Fruit fly (Drosophila melanogaster) whole organism, embryonic: ENCODE measurements around the gene Nrd1.

Experiments used
- Ada2b ChIP-seq: fragments of 200-800 bp; sonication (Bioruptor generic); IDR thresholded peaks from 2 replicates; pipeline ENCODE4 v1.3.6; 2022; ENCODE audit warnings: missing biosample characterization, missing genetic modification characterization
- Atf3 ChIP-seq: fragments of 200-800 bp; sonication (Bioruptor generic); optimal IDR thresholded peaks from 3 replicates; lab custom pipeline; 2016; ENCODE audit warnings: missing biosample characterization, missing genetic modification characterization
- Awh ChIP-seq: fragments of 200-800 bp; sonication (Bioruptor generic); IDR thresholded peaks from 2 replicates; pipeline ENCODE4, ENCODE4 v1.3.6; 2022; ENCODE audit warnings: missing biosample characterization, missing genetic modification characterization
- CG10147 ChIP-seq: fragments of 200-800 bp; sonication (Bioruptor generic); optimal IDR thresholded peaks from 2 replicates; lab custom pipeline; 2019; ENCODE audit warnings: missing biosample characterization, mild to moderate bottlenecking, missing genetic modification characterization, moderate library complexity
- CG12104 ChIP-seq: fragments of 200-800 bp; sonication (Bioruptor generic); optimal IDR thresholded peaks from 3 replicates; lab custom pipeline; 2016; ENCODE audit warnings: missing biosample characterization, missing genetic modification characterization
- CG13424 ChIP-seq: fragments of 200-800 bp; sonication (Bioruptor generic); optimal IDR thresholded peaks from 2 replicates; lab custom pipeline; 2019; ENCODE audit warnings: missing biosample characterization, mild to moderate bottlenecking, missing genetic modification characterization, moderate library complexity
- CG14441 ChIP-seq: fragments of 200-800 bp; sonication (Bioruptor generic); IDR thresholded peaks from 2 replicates; pipeline ENCODE4 v1.3.6; 2022; ENCODE audit warnings: missing biosample characterization, missing genetic modification characterization
- CG14860 ChIP-seq: fragments of 200-800 bp; sonication (Bioruptor generic); IDR thresholded peaks from 3 replicates; pipeline ENCODE4 v1.3.6; 2022; ENCODE audit warnings: missing biosample characterization, missing genetic modification characterization; ENCODE audit not compliant: partially characterized antibody
- CG15269 ChIP-seq: fragments of 200-800 bp; sonication (Bioruptor generic); optimal IDR thresholded peaks from 2 replicates; lab custom pipeline; 2018; ENCODE audit warnings: missing biosample characterization, mild to moderate bottlenecking, missing genetic modification characterization, moderate library complexity
- CG1647 ChIP-seq: fragments of 200-800 bp; sonication (Bioruptor generic); optimal IDR thresholded peaks from 3 replicates; lab custom pipeline; 2016; ENCODE audit warnings: missing biosample characterization, missing genetic modification characterization
- CG16779 ChIP-seq: fragments of 200-800 bp; sonication (Bioruptor generic); IDR thresholded peaks from 2 replicates; pipeline ENCODE4 v1.3.6; 2022; ENCODE audit warnings: missing biosample characterization, missing genetic modification characterization
- CG17568 ChIP-seq: fragments of 200-800 bp; sonication (Bioruptor generic); optimal IDR thresholded peaks from 2 replicates; lab custom pipeline; 2018; ENCODE audit warnings: missing biosample characterization, mild to moderate bottlenecking, missing genetic modification characterization, moderate library complexity
- CG17802 ChIP-seq: fragments of 200-800 bp; sonication (Bioruptor generic); optimal IDR thresholded peaks from 2 replicates; lab custom pipeline; 2018; ENCODE audit warnings: missing biosample characterization, mild to moderate bottlenecking, missing genetic modification characterization, moderate library complexity
- CG1832 ChIP-seq: fragments of 200-800 bp; sonication (Bioruptor generic); optimal IDR thresholded peaks from 2 replicates; lab custom pipeline; 2017; ENCODE audit warnings: missing biosample characterization, mild to moderate bottlenecking, missing genetic modification characterization, inconsistent platforms
- CG30020 ChIP-seq: fragments of 200-800 bp; optimal IDR thresholded peaks from 2 replicates; lab custom pipeline; 2019; ENCODE audit warnings: missing biosample characterization, mild to moderate bottlenecking, missing genetic modification characterization, moderate library complexity
- CG3281 ChIP-seq: fragments of 200-800 bp; sonication (Bioruptor generic); optimal IDR thresholded peaks from 3 replicates; lab custom pipeline; 2017; ENCODE audit warnings: missing biosample characterization, mild to moderate bottlenecking, missing genetic modification characterization
- CG3726 ChIP-seq: fragments of 200-800 bp; sonication (Bioruptor generic); IDR thresholded peaks from 3 replicates; pipeline ENCODE4, ENCODE4 v1.3.6; 2022; ENCODE audit warnings: missing biosample characterization, missing genetic modification characterization
- CG3995 ChIP-seq: fragments of 200-800 bp; sonication (Bioruptor generic); optimal IDR thresholded peaks from 3 replicates; lab custom pipeline; 2016; ENCODE audit warnings: missing biosample characterization, missing genetic modification characterization
- CG4328 ChIP-seq: fragments of 200-800 bp; sonication (Bioruptor generic); optimal IDR thresholded peaks from 3 replicates; lab custom pipeline; 2017; ENCODE audit warnings: missing biosample characterization, missing genetic modification reagents, missing genetic modification characterization
- CG4854 ChIP-seq: fragments of 200-800 bp; sonication (Bioruptor generic); optimal IDR thresholded peaks from 2 replicates; lab custom pipeline; 2016; ENCODE audit warnings: missing biosample characterization, missing genetic modification characterization, inconsistent platforms
- CG6791 ChIP-seq: fragments of 200-800 bp; sonication (Bioruptor generic); IDR thresholded peaks from 3 replicates; pipeline ENCODE4 v1.3.6; 2022; ENCODE audit warnings: missing biosample characterization, missing genetic modification characterization; ENCODE audit not compliant: partially characterized antibody
- CG6854 ChIP-seq: fragments of 200-800 bp; sonication (Bioruptor generic); optimal IDR thresholded peaks from 3 replicates; lab custom pipeline; 2017; ENCODE audit warnings: missing biosample characterization, mild to moderate bottlenecking, missing genetic modification characterization
- CoRest ChIP-seq: fragments of 200-800 bp; sonication (Bioruptor generic); optimal IDR thresholded peaks from 3 replicates; lab custom pipeline; 2018; ENCODE audit warnings: missing biosample characterization, mild to moderate bottlenecking, missing genetic modification characterization, moderate library complexity
- Dad ChIP-seq: fragments of 200-800 bp; sonication (Bioruptor generic); optimal IDR thresholded peaks from 3 replicates; lab custom pipeline; 2016; ENCODE audit warnings: missing biosample characterization, missing genetic modification characterization
- Dref ChIP-seq: fragments of 200-800 bp; sonication (Bioruptor generic); IDR thresholded peaks from 2 replicates; pipeline ENCODE4 v1.3.6; 2022; ENCODE audit warnings: missing biosample characterization, missing genetic modification characterization
- Drgx ChIP-seq: fragments of 200-800 bp; sonication (Bioruptor generic); IDR thresholded peaks from 2 replicates; pipeline ENCODE4 v1.3.6; 2022; ENCODE audit warnings: missing biosample characterization, missing genetic modification characterization
- Hmx ChIP-seq: fragments of 200-800 bp; sonication (Bioruptor generic); optimal IDR thresholded peaks from 2 replicates; lab custom pipeline; 2016; ENCODE audit warnings: missing biosample characterization, missing genetic modification characterization
- Hsf ChIP-seq: fragments of 200-800 bp; sonication (Bioruptor generic); optimal IDR thresholded peaks from 3 replicates; lab custom pipeline; 2016; ENCODE audit warnings: missing biosample characterization, missing genetic modification characterization
- Lhr ChIP-seq: fragments of 200-800 bp; sonication (Bioruptor generic); optimal IDR thresholded peaks from 3 replicates; lab custom pipeline; 2017; ENCODE audit warnings: mild to moderate bottlenecking, missing biosample characterization, missing genetic modification reagents, missing genetic modification characterization
- NK7.1 ChIP-seq: fragments of 200-800 bp; sonication (Bioruptor generic); optimal IDR thresholded peaks from 3 replicates; lab custom pipeline; 2016; ENCODE audit warnings: missing biosample characterization, missing genetic modification characterization
- Nf-YC ChIP-seq: fragments of 200-800 bp; optimal IDR thresholded peaks from 3 replicates; lab custom pipeline; 2019; ENCODE audit warnings: missing biosample characterization, mild to moderate bottlenecking, missing genetic modification characterization, moderate library complexity
- Oli ChIP-seq: fragments of 200-800 bp; sonication (Bioruptor generic); optimal IDR thresholded peaks from 2 replicates; lab custom pipeline; 2018; ENCODE audit warnings: missing biosample characterization, mild to moderate bottlenecking, missing genetic modification characterization, moderate library complexity
- Scr ChIP-seq: fragments of 200-800 bp; sonication (Bioruptor generic); IDR thresholded peaks from 2 replicates; pipeline ENCODE4 v1.3.6; 2022; ENCODE audit warnings: missing biosample characterization, missing genetic modification characterization; ENCODE audit not compliant: partially characterized antibody
- ara ChIP-seq: fragments of 200-800 bp; sonication (Bioruptor generic); IDR thresholded peaks from 2 replicates; pipeline ENCODE4 v1.3.6; 2022; ENCODE audit warnings: missing biosample characterization, missing genetic modification characterization
- az2 ChIP-seq: fragments of 200-800 bp; sonication (Bioruptor generic); optimal IDR thresholded peaks from 3 replicates; lab custom pipeline; 2016; ENCODE audit warnings: missing biosample characterization, missing genetic modification characterization
- cato ChIP-seq: fragments of 200-800 bp; sonication (Bioruptor generic); optimal IDR thresholded peaks from 2 replicates; lab custom pipeline; 2016; ENCODE audit warnings: missing biosample characterization, missing genetic modification characterization, borderline replicate concordance
- cg ChIP-seq: fragments of 200-800 bp; sonication (Bioruptor generic); optimal IDR thresholded peaks from 3 replicates; lab custom pipeline; 2019; ENCODE audit warnings: missing biosample characterization, mild to moderate bottlenecking, missing genetic modification characterization, moderate library complexity
- ci ChIP-seq: fragments of 200-800 bp; sonication (Bioruptor generic); IDR thresholded peaks from 3 replicates; pipeline ENCODE4 v1.3.6; 2022; ENCODE audit warnings: missing biosample characterization, missing genetic modification characterization
- croc ChIP-seq: fragments of 200-800 bp; sonication (Bioruptor generic); conservative IDR thresholded peaks from 3 replicates; pipeline ENCODE4 v1.3.6; 2022; ENCODE audit warnings: missing biosample characterization, missing genetic modification characterization
- ems ChIP-seq: fragments of 200-800 bp; sonication (Bioruptor generic); optimal IDR thresholded peaks from 3 replicates; lab custom pipeline; 2016; ENCODE audit warnings: missing biosample characterization, missing genetic modification characterization
- gsb-n ChIP-seq: fragments of 200-800 bp; sonication (Bioruptor generic); optimal IDR thresholded peaks from 3 replicates; lab custom pipeline; 2018; ENCODE audit warnings: missing biosample characterization, mild to moderate bottlenecking, missing genetic modification characterization
- h ChIP-seq: fragments of >200 bp; optimal IDR thresholded peaks from 2 replicates; lab custom pipeline; 2017
- klu ChIP-seq: fragments of 200-800 bp; sonication (Bioruptor generic); IDR thresholded peaks from 2 replicates; pipeline ENCODE4 v1.3.6; 2022; ENCODE audit warnings: missing biosample characterization, missing genetic modification characterization
- p53 ChIP-seq: fragments of 200-800 bp; sonication (Bioruptor generic); optimal IDR thresholded peaks from 2 replicates; lab custom pipeline; 2016; ENCODE audit warnings: missing biosample characterization, missing genetic modification characterization
- phol ChIP-seq: fragments of 200-800 bp; sonication (Bioruptor generic); optimal IDR thresholded peaks from 3 replicates; lab custom pipeline; 2018; ENCODE audit warnings: missing biosample characterization, mild to moderate bottlenecking, missing genetic modification characterization, moderate library complexity
- slbo ChIP-seq: fragments of 200-800 bp; sonication (Bioruptor generic); IDR thresholded peaks from 2 replicates; pipeline ENCODE4 v1.3.6; 2022; ENCODE audit warnings: missing biosample characterization, missing genetic modification characterization
- tap ChIP-seq: fragments of 200-800 bp; optimal IDR thresholded peaks from 3 replicates; lab custom pipeline; 2019; ENCODE audit warnings: missing biosample characterization, mild to moderate bottlenecking, missing genetic modification characterization, moderate library complexity
- vfl ChIP-seq: fragments of 200-800 bp; sonication (Bioruptor generic); optimal IDR thresholded peaks from 2 replicates; lab custom pipeline; 2016; ENCODE audit warnings: missing biosample characterization, missing genetic modification characterization
- wor ChIP-seq: fragments of 200-800 bp; sonication (Bioruptor generic); IDR thresholded peaks from 2 replicates; pipeline ENCODE4 v1.3.6; 2022; ENCODE audit warnings: missing biosample characterization, missing genetic modification characterization

The Nrd1 gene

DNA sequence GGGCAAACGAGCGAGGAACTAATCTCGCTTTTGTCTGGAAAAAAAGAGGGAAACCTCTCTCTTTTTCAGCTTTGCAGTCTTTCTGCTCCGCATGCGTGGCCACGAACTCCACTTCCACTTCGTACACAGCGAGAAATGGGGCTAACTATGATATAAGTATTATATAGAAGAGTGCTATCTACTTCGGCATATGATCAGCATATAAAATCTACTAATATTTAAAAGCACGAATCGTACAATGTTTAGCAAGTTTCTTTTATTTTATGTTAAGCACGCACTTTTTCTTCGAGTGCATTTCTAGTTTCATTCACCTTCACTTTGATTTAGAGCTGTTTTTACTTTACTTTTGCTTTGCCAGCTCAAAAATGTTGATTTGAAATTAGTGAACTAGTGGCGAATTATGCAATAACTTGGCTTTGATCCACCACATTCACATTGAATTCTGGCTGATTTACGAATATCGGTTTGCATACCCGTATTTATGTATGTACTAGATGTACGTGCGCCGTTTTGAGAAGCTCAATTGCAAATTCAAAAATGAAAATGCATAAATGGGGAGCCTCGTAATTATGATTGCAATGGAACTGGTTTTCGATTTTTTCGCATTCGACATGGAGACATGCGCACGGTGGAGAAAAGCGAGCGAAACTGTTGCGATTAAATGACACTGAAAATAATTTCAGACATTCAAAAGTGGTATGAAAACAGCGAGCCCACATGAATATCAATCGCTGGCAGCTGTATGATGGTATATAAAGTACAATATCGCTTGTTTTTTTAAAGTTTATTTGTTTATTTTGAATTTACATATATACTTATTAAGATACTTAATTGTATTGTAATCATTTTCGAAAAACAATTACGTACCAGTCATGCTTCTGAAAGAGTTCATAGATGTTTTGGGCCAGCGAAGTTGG is 10.9 kb downstream of the Nrd1 start (continued):
- TF ChIP-seq cg (GFP tag; lab: Kevin White, UChicago) (no peak), CG14860 (GFP tag; lab: Robert Waterston, UW) (no peak), Hsf (GFP tag; lab: Kevin White, UChicago) (peak; percentile 68), CG17802 (peak; percentile 40), Scr (GFP tag; lab: Robert Waterston, UW) (no peak), Dref (GFP tag; lab: Robert Waterston, UW) (no peak), CG12104 (peak; percentile 18), NK7.1 (peak; percentile 59), Atf3 (GFP tag; lab: Kevin White, UChicago) (peak; percentile 11), CG10147 (GFP tag; lab: Kevin White, UChicago) (peak; percentile 19), CG3281 (GFP tag; lab: Kevin White, UChicago) (peak; percentile 49), CG6791 (no peak), wor (GFP tag; lab: Robert Waterston, UW) (peak; percentile 42; the same call in 1 of the 2 replicates), CG15269 (peak; percentile 68), klu (GFP tag; lab: Robert Waterston, UW) (peak; percentile 67), CG14441 (GFP tag; lab: Robert Waterston, UW) (peak; percentile 86), h (lab: Kevin White, UChicago) (no peak), Ada2b (GFP tag; lab: Robert Waterston, UW) (peak; percentile 71), CG1647 (GFP tag; lab: Kevin White, UChicago) (peak; percentile 46), Oli (tag; lab: Kevin White, UChicago) (peak; percentile 71), vfl (GFP tag; lab: Kevin White, UChicago) (peak; percentile 5), ci (peak; percentile 97), Drgx (peak; percentile 96), p53 (GFP tag; lab: Kevin White, UChicago) (no peak), CG1832 (no peak), CG4854 (GFP tag; lab: Kevin White, UChicago) (peak; percentile 11), Lhr (GFP tag; lab: Kevin White, UChicago) (peak; percentile 42), gsb-n (tag; lab: Kevin White, UChicago) (peak; percentile 48), CG13424 (peak; percentile 77), CoRest (tag; lab: Kevin White, UChicago) (peak; percentile 72), CG30020 (peak; percentile 49), CG4328 (GFP tag; lab: Kevin White, UChicago) (no peak), CG3726 (GFP tag; lab: Robert Waterston, UW) (0 out of 3 replicates have a peak, but pooled peaks have one; percentile 49), phol (tag; lab: Kevin White, UChicago) (peak; percentile 78), Awh (peak; percentile 92), ara (GFP tag; lab: Robert Waterston, UW) (peak; percentile 88), CG3995 (GFP tag; lab: Kevin White, UChicago) (no peak), CG17568 (GFP tag; lab: Kevin White, UChicago) (no peak), croc (peak; percentile 70; the same call in 2 of the 3 replicates), tap (tag; lab: Kevin White, UChicago) (peak; percentile 69), ems (peak; percentile 40), CG16779 (GFP tag; lab: Robert Waterston, UW) (no peak), slbo (GFP tag; lab: Robert Waterston, UW) (peak; percentile 63), Nf-YC (tag; lab: Kevin White, UChicago) (peak; percentile 49), az2 (GFP tag; lab: Kevin White, UChicago) (peak; percentile 73), Hmx (GFP tag; lab: Kevin White, UChicago) (peak; percentile 56), cato (GFP tag; lab: Kevin White, UChicago) (peak; percentile 29), Dad (GFP tag; lab: Kevin White, UChicago) (peak; percentile 66), CG6854 (GFP tag; lab: Kevin White, UChicago) (no peak)
